Worm (Caenorhabditis elegans): ENCODE results near the gene gst-5.

- TF ChIP-seq elt-3 (tag; optimal IDR thresholded peaks at IDR 0.05), result no peak
- no peak for TF ChIP-seq ceh-16 (tag; optimal IDR thresholded peaks at IDR 0.05)
- no peak for TF ChIP-seq nhr-11 (tag; optimal IDR thresholded peaks at IDR 0.05)
- no peak for TF ChIP-seq hmg-11 (tag; optimal IDR thresholded peaks at IDR 0.05)
- TF ChIP-seq tbx-2 (tag; optimal IDR thresholded peaks at IDR 0.05), result no peak
- TF ChIP-seq ztf-11 (tag; optimal IDR thresholded peaks at IDR 0.05), result no peak
- TF ChIP-seq zag-1 (tag; optimal IDR thresholded peaks at IDR 0.05), result no peak
- no peak for TF ChIP-seq nhr-28 (tag; optimal IDR thresholded peaks at IDR 0.05)
- no peak for TF ChIP-seq mdl-1 (tag; optimal IDR thresholded peaks at IDR 0.05)
- TF ChIP-seq ama-1 (optimal IDR thresholded peaks at IDR 0.05), result no peak
- no peak for TF ChIP-seq nhr-237 (tag; optimal IDR thresholded peaks at IDR 0.05)
- no peak for TF ChIP-seq sea-2 (GFP tag; optimal IDR thresholded peaks at IDR 0.05)
- no peak for TF ChIP-seq skn-1 (tag; optimal IDR thresholded peaks at IDR 0.05)
Measured at ce11 chrII:10923948-10924347, 26.2 kb upstream of the gst-5 start, which contains the start of gene Y19D2B.2.

All from whole organism, L3 larva.